Worm (Caenorhabditis elegans): ENCODE results near the gene srw-119.

- TF ChIP-seq him-1 (tag; optimal IDR thresholded peaks at IDR 0.05) (no peak), W03F9.2 (tag; optimal IDR thresholded peaks at IDR 0.05) (no peak)
Measured at ce11 chrV:2996105-2996504, 3.5 kb downstream of the srw-119 start, which contains the start of gene srw-120.

Data from whole organism, L4/young adult.